Fruit fly (Drosophila melanogaster): ENCODE results near the gene wts.

DNA sequence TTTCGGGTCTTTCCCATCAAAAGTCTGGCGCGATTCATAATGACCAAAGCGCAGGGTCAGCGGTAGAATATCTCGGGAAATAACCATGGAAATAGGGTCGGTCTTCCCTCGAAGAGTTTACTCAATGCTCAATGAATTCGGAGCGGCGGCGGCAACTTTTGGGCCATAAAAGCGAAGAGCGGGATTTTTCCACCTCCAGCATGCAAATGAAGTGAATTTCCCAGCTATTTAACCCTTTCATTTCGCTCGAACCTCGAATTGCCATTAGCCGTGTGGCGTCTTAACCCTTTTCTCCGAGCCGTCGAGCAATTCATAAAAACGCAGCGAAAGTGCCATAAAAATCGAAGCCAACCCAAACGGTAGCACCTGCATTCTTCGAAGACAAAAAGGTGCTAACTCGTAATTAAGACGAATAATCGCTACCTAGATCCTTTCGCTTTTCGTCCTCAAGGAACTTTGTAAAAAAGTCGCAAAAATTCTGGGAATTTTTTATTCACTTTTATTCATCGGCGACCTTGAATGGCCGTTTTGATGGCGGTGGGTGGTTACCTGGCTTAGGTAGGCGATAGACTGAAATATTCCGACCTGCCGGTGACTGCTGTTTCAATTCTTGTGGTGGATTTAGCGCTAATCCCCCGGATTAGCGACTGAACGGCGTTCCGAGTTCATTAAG, 43.2 kb upstream of the wts start:
- TF ChIP-seq CG34367 (tag; optimal IDR thresholded peaks at IDR 0.05) (no peak), Pif1B (GFP tag; optimal IDR thresholded peaks at IDR 0.05) (no peak), CG15710 (tag; optimal IDR thresholded peaks at IDR 0.05) (no peak), CG8301 (tag; optimal IDR thresholded peaks at IDR 0.05) (no peak), rn (GFP tag; IDR thresholded peaks at IDR 0.05) (no peak), EcR (GFP tag; optimal IDR thresholded peaks at IDR 0.05) (no peak), CG10348 (GFP tag; IDR thresholded peaks at IDR 0.05) (no peak), Ets98B (GFP tag; IDR thresholded peaks at IDR 0.05) (no peak), D1 (tag; optimal IDR thresholded peaks at IDR 0.05) (no peak), CG17806 (tag; optimal IDR thresholded peaks at IDR 0.05) (no peak), CG8159 (tag; optimal IDR thresholded peaks at IDR 0.05) (no peak), Pif1A (GFP tag; optimal IDR thresholded peaks at IDR 0.05) (no peak), CG12605 (GFP tag; IDR thresholded peaks at IDR 0.05) (no peak), CG9948 (tag; optimal IDR thresholded peaks at IDR 0.05) (no peak)
